Worm (Caenorhabditis elegans) whole organism, young adult: ENCODE data around the gene C10A4.9.

Experiments used
- F33H1.4 ChIP-seq: fragments of 200-800 bp; sonication (Bioruptor generic); IDR thresholded peaks from 2 replicates; pipeline ENCODE4 v1.3.6; 2022; ENCODE audit warnings: missing genetic modification reagents, missing genetic modification characterization, missing compliant biosample characterization
- F39B2.1 ChIP-seq: fragments of 200-800 bp; sonication (Bioruptor generic); IDR thresholded peaks from 2 replicates; pipeline ENCODE4 v1.3.6; 2022; ENCODE audit warnings: missing genetic modification reagents, missing genetic modification characterization, missing compliant biosample characterization
- F52B5.7 ChIP-seq: sonication (generic microtip); optimal IDR thresholded peaks from 2 replicates; lab custom pipeline; 2016; ENCODE audit warnings: mild to moderate bottlenecking, missing genetic modification characterization, missing compliant biosample characterization
- dox-1 ChIP-seq: fragments of 200-800 bp; sonication (Bioruptor generic); IDR thresholded peaks from 2 replicates; pipeline ENCODE4 v1.3.6; 2022; ENCODE audit warnings: missing genetic modification reagents, missing genetic modification characterization, missing compliant biosample characterization
- egl-18 ChIP-seq: fragments of 200-800 bp; sonication (Bioruptor generic); IDR thresholded peaks from 2 replicates; pipeline ENCODE4 v1.3.6; 2022; ENCODE audit warnings: missing genetic modification reagents, missing genetic modification characterization, missing compliant biosample characterization
- gei-17 ChIP-seq: fragments of 200-800 bp; sonication (Bioruptor generic); optimal IDR thresholded peaks from 2 replicates; lab custom pipeline; 2018; ENCODE audit warnings: mild to moderate bottlenecking, missing genetic modification characterization, missing compliant biosample characterization
- nhr-27 ChIP-seq: fragments of 200-800 bp; sonication (Bioruptor generic); optimal IDR thresholded peaks from 2 replicates; lab custom pipeline; 2018; ENCODE audit warnings: mild to moderate bottlenecking, missing genetic modification characterization, moderate library complexity, missing compliant biosample characterization
- nhr-90 ChIP-seq: sonication (generic microtip); optimal IDR thresholded peaks from 2 replicates; lab custom pipeline; 2016; ENCODE audit warnings: missing genotype, mild to moderate bottlenecking, missing genetic modification characterization, missing compliant biosample characterization

- TF ChIP-seq gei-17 (GFP tag; lab: Kevin White, UChicago) (no peak), F33H1.4 (no peak), F52B5.7 (tag; lab: Kevin White, UChicago) (no peak), egl-18 (GFP tag; lab: Robert Waterston, UW) (no peak), F39B2.1 (GFP tag; lab: Robert Waterston, UW) (no peak), nhr-90 (tag; lab: Kevin White, UChicago) (no peak), nhr-27 (tag; lab: Kevin White, UChicago) (no peak), dox-1 (GFP tag; lab: Robert Waterston, UW) (no peak)
Measured at ce11 chrX:7452606-7453005, 31.9 kb downstream of the C10A4.9 start.
